Worm (Caenorhabditis elegans) whole organism, L4 larva: ENCODE measurements around the gene R04F11.3.

Experiments
- ceh-82 ChIP-seq: sonication (generic microtip); optimal IDR thresholded peaks from 2 replicates; lab custom pipeline; 2017; ENCODE audit warnings: missing biosample characterization, missing genetic modification characterization
- mep-1 ChIP-seq: fragments of 150-350 bp; sonication (generic microtip); optimal IDR thresholded peaks from 3 replicates; lab custom pipeline; 2014; ENCODE audit warnings: missing biosample characterization, missing genetic modification characterization
- saeg-2 ChIP-seq: fragments of 200-800 bp; sonication (Bioruptor generic); IDR thresholded peaks from 2 replicates; pipeline ENCODE4 v1.3.6; 2022; ENCODE audit warnings: missing genetic modification reagents, missing genetic modification characterization, missing compliant biosample characterization
- unc-130 ChIP-seq: sonication (generic microtip); optimal IDR thresholded peaks from 2 replicates; lab custom pipeline; 2016; ENCODE audit warnings: missing genetic modification reagents, missing genetic modification characterization, missing compliant biosample characterization

- no peak for TF ChIP-seq mep-1 (tag; lab: Kevin White, UChicago)
- no peak for TF ChIP-seq ceh-82 (tag; lab: Kevin White, UChicago)
- no peak for TF ChIP-seq saeg-2 (GFP tag; lab: Robert Waterston, UW)
- TF ChIP-seq unc-130 (GFP tag; lab: Kevin White, UChicago): no peak
Observed at ce11 chrV:12316076-12316475, 904 bp downstream of the R04F11.3 start.
